Worm (Caenorhabditis elegans) whole organism, L4 larva: ENCODE measurements around the gene fbxb-9.

Source experiments
- F37D6.2 ChIP-seq: sonication (generic microtip); optimal IDR thresholded peaks from 2 replicates; lab custom pipeline; 2016; ENCODE audit warnings: mild to moderate bottlenecking, missing genetic modification characterization, missing compliant biosample characterization
- T26A8.4 ChIP-seq: fragments of 200-800 bp; sonication (Bioruptor generic); IDR thresholded peaks from 2 replicates; pipeline ENCODE4 v1.3.6; 2022; ENCODE audit warnings: missing genetic modification characterization, missing compliant biosample characterization
- Y105C5A.15 ChIP-seq: fragments of 200-800 bp; sonication (Bioruptor generic); IDR thresholded peaks from 2 replicates; pipeline ENCODE4 v1.3.6; 2022; ENCODE audit warnings: missing genetic modification characterization, missing compliant biosample characterization
- ZK337.2 ChIP-seq: fragments of 200-800 bp; sonication (Bioruptor generic); IDR thresholded peaks from 2 replicates; pipeline ENCODE4 v1.3.6; 2022; ENCODE audit warnings: missing genetic modification reagents, missing genetic modification characterization, missing compliant biosample characterization
- aha-1 ChIP-seq: fragments of 150-350 bp; peaks from one replicate; lab custom pipeline; 2014; ENCODE audit warnings: missing biosample characterization, missing genetic modification characterization
- ama-1 ChIP-seq: fragments of 150-350 bp; optimal IDR thresholded peaks from 2 replicates; lab custom pipeline; 2014; ENCODE audit warnings: inconsistent platforms, mixed read lengths
- attf-4 ChIP-seq: sonication (generic microtip); optimal IDR thresholded peaks from 3 replicates; lab custom pipeline; 2017; ENCODE audit warnings: missing biosample characterization, missing genetic modification characterization
- ceh-20 ChIP-seq: fragments of 200-800 bp; sonication (Bioruptor generic); IDR thresholded peaks from 2 replicates; pipeline ENCODE4 v1.3.6; 2022; ENCODE audit warnings: missing genetic modification reagents, missing genetic modification characterization, missing compliant biosample characterization
- ceh-28 ChIP-seq: fragments of 150-350 bp; optimal IDR thresholded peaks from 2 replicates; lab custom pipeline; 2014; ENCODE audit warnings: missing biosample characterization, missing genetic modification reagents, missing genetic modification characterization
- ceh-32 ChIP-seq: sonication (generic microtip); optimal IDR thresholded peaks from 2 replicates; lab custom pipeline; 2016; ENCODE audit warnings: mild to moderate bottlenecking, missing genetic modification characterization, missing compliant biosample characterization; ENCODE audit not compliant: poor library complexity
- ceh-62 ChIP-seq: sonication (generic microtip); optimal IDR thresholded peaks from 2 replicates; lab custom pipeline; 2017; ENCODE audit warnings: missing biosample characterization, missing genetic modification characterization
- ctbp-1 ChIP-seq: fragments of 200-800 bp; sonication (Bioruptor generic); IDR thresholded peaks from 2 replicates; pipeline ENCODE4 v1.3.6; 2022; ENCODE audit warnings: missing genetic modification reagents, missing genetic modification characterization, missing compliant biosample characterization
- daf-16 ChIP-seq, 3 experiments: sonication (generic microtip); optimal IDR thresholded peaks; 2 replicates each; lab custom pipeline; 2016 to 2017; ENCODE audit warnings: missing genetic modification characterization in 3 of 3, missing genetic modification reagents in 3 of 3, mild to moderate bottlenecking in 2 of 3, missing compliant biosample characterization in 2 of 3, missing biosample characterization in 1 of 3, moderate library complexity in 1 of 3
- dpl-1 ChIP-seq: fragments of 150-350 bp; optimal IDR thresholded peaks from 2 replicates; lab custom pipeline; 2014; ENCODE audit warnings: missing biosample characterization, missing genetic modification reagents, missing genetic modification characterization
- duxl-1 ChIP-seq: sonication (generic microtip); optimal IDR thresholded peaks from 2 replicates; lab custom pipeline; 2016; ENCODE audit warnings: mild to moderate bottlenecking, missing genetic modification characterization, moderate library complexity, missing compliant biosample characterization; ENCODE audit not compliant: poor library complexity
- egl-27 ChIP-seq: sonication (generic microtip); optimal IDR thresholded peaks from 3 replicates; lab custom pipeline; 2017; ENCODE audit warnings: missing biosample characterization, missing genetic modification reagents, missing genetic modification characterization
- hlh-11 ChIP-seq: fragments of 200-800 bp; sonication (Bioruptor generic); optimal IDR thresholded peaks from 2 replicates; lab custom pipeline; 2018; ENCODE audit warnings: mild to moderate bottlenecking, missing genetic modification characterization, missing compliant biosample characterization
- hmg-1.1 ChIP-seq: fragments of 200-800 bp; sonication (Bioruptor generic); IDR thresholded peaks from 2 replicates; pipeline ENCODE4 v1.3.6; 2022; ENCODE audit warnings: missing genetic modification reagents, missing genetic modification characterization, missing compliant biosample characterization
- lin-1 ChIP-seq: fragments of 200-800 bp; sonication (Bioruptor generic); IDR thresholded peaks from 2 replicates; pipeline ENCODE4 v1.3.6; 2022; ENCODE audit warnings: missing genetic modification reagents, missing genetic modification characterization, missing compliant biosample characterization
- lin-13 ChIP-seq: fragments of 150-350 bp; optimal IDR thresholded peaks from 2 replicates; lab custom pipeline; 2014; ENCODE audit warnings: missing biosample characterization, missing genetic modification reagents, missing genetic modification characterization
- lin-39 ChIP-seq: fragments of 150-350 bp; optimal IDR thresholded peaks from 2 replicates; lab custom pipeline; 2014; ENCODE audit warnings: missing biosample characterization, missing genetic modification reagents, missing genetic modification characterization
- lsy-2 ChIP-seq, 2 experiments: fragments of 150-350 bp in 1 of 2; sonication (generic microtip) in 1 of 2; optimal IDR thresholded peaks; 2 replicates each; lab custom pipeline; 2014 to 2017; ENCODE audit warnings: missing biosample characterization in 2 of 2, missing genetic modification characterization in 2 of 2
- madf-5 ChIP-seq, 2 experiments: fragments of 200-800 bp; sonication (Bioruptor generic); IDR thresholded peaks; 2 replicates each; pipeline ENCODE4 v1.3.6; 2022; ENCODE audit warnings: missing compliant biosample characterization in 2 of 2, missing genetic modification characterization in 2 of 2
- madf-9 ChIP-seq: fragments of 200-800 bp; sonication (Bioruptor generic); conservative IDR thresholded peaks from 2 replicates; pipeline ENCODE4 v1.3.6; 2022; ENCODE audit warnings: missing genetic modification reagents, missing genetic modification characterization, missing compliant biosample characterization
- mep-1 ChIP-seq: fragments of 150-350 bp; sonication (generic microtip); optimal IDR thresholded peaks from 3 replicates; lab custom pipeline; 2014; ENCODE audit warnings: missing biosample characterization, missing genetic modification characterization
- mes-2 ChIP-seq: sonication (generic microtip); optimal IDR thresholded peaks from 2 replicates; lab custom pipeline; 2016; ENCODE audit warnings: missing genotype, mild to moderate bottlenecking, missing genetic modification characterization, missing compliant biosample characterization; ENCODE audit not compliant: poor library complexity, severe bottlenecking
- mxl-2 ChIP-seq: fragments of 200-800 bp; sonication (Bioruptor generic); conservative IDR thresholded peaks from 2 replicates; pipeline ENCODE4 v1.3.6; 2022; ENCODE audit warnings: missing genetic modification reagents, missing genetic modification characterization, missing compliant biosample characterization
- mxl-3 ChIP-seq: fragments of 200-800 bp; sonication (Bioruptor generic); optimal IDR thresholded peaks from 2 replicates; lab custom pipeline; 2018; ENCODE audit warnings: mild to moderate bottlenecking, missing genetic modification characterization, missing compliant biosample characterization
- nhr-11 ChIP-seq: fragments of 150-350 bp; optimal IDR thresholded peaks from 2 replicates; lab custom pipeline; 2014; ENCODE audit warnings: missing biosample characterization, missing genetic modification characterization
- nhr-237 ChIP-seq: sonication (generic microtip); optimal IDR thresholded peaks from 2 replicates; lab custom pipeline; 2017; ENCODE audit warnings: missing biosample characterization, missing genetic modification characterization
- nhr-25 ChIP-seq: sonication (generic microtip); optimal IDR thresholded peaks from 2 replicates; lab custom pipeline; 2017; ENCODE audit warnings: missing genetic modification characterization, mild to moderate bottlenecking, missing compliant biosample characterization, antibody characterized with exemption, moderate library complexity, borderline replicate concordance; ENCODE audit not compliant: insufficient read depth
- nhr-28 ChIP-seq: fragments of 150-350 bp; optimal IDR thresholded peaks from 2 replicates; lab custom pipeline; 2014; ENCODE audit warnings: missing biosample characterization, missing genetic modification characterization
- nhr-6 ChIP-seq: fragments of 150-350 bp; optimal IDR thresholded peaks from 2 replicates; lab custom pipeline; 2014; ENCODE audit warnings: missing biosample characterization, missing genetic modification characterization
- nhr-76 ChIP-seq: fragments of 150-350 bp; optimal IDR thresholded peaks from 2 replicates; lab custom pipeline; 2014; ENCODE audit warnings: missing biosample characterization, missing genetic modification characterization
- rbr-2 ChIP-seq: sonication (generic microtip); optimal IDR thresholded peaks from 2 replicates; lab custom pipeline; 2016; ENCODE audit warnings: missing genotype, missing genetic modification characterization, missing compliant biosample characterization
- saeg-2 ChIP-seq: fragments of 200-800 bp; sonication (Bioruptor generic); IDR thresholded peaks from 2 replicates; pipeline ENCODE4 v1.3.6; 2022; ENCODE audit warnings: missing genetic modification reagents, missing genetic modification characterization, missing compliant biosample characterization
- sdz-12 ChIP-seq: fragments of 200-800 bp; sonication (Bioruptor generic); optimal IDR thresholded peaks from 2 replicates; lab custom pipeline; 2018; ENCODE audit warnings: mild to moderate bottlenecking, missing genetic modification characterization, missing compliant biosample characterization
- set-16 ChIP-seq: fragments of 200-800 bp; sonication (Bioruptor generic); IDR thresholded peaks from 2 replicates; pipeline ENCODE4 v1.3.6; 2022; ENCODE audit warnings: missing genetic modification reagents, missing genetic modification characterization, missing compliant biosample characterization
- spr-1 ChIP-seq: sonication (generic microtip); optimal IDR thresholded peaks from 2 replicates; lab custom pipeline; 2016; ENCODE audit warnings: mild to moderate bottlenecking, missing genetic modification characterization, missing compliant biosample characterization
- spr-3 ChIP-seq: fragments of 200-800 bp; sonication (Bioruptor generic); optimal IDR thresholded peaks from 2 replicates; lab custom pipeline; 2018; ENCODE audit warnings: mild to moderate bottlenecking, missing genetic modification characterization, missing compliant biosample characterization
- tag-97 ChIP-seq: fragments of 200-800 bp; sonication (Bioruptor generic); IDR thresholded peaks from 2 replicates; pipeline ENCODE4 v1.3.6; 2022; ENCODE audit warnings: missing genetic modification characterization, missing compliant biosample characterization
- unc-39 ChIP-seq: sonication (generic microtip); optimal IDR thresholded peaks from 2 replicates; lab custom pipeline; 2017; ENCODE audit warnings: missing biosample characterization, missing genetic modification characterization
- unc-62 ChIP-seq, 3 experiments: fragments of 150-350 bp in 1 of 3; sonication (generic microtip); optimal IDR thresholded peaks in 2 of 3; peaks in 1 of 3; 1 replicate in 1 of 3; 2 replicates in 2 of 3; lab custom pipeline; 2014 to 2017; ENCODE audit warnings: missing biosample characterization in 3 of 3, missing genetic modification characterization in 3 of 3, missing genetic modification reagents in 3 of 3, missing genotype in 1 of 3
- zfp-3 ChIP-seq: fragments of 200-800 bp; sonication (Bioruptor generic); conservative IDR thresholded peaks from 2 replicates; pipeline ENCODE4 v1.3.6; 2022; ENCODE audit warnings: missing genetic modification reagents, missing genetic modification characterization, missing compliant biosample characterization
- zip-2 ChIP-seq: fragments of 150-350 bp; optimal IDR thresholded peaks from 2 replicates; lab custom pipeline; 2014; ENCODE audit warnings: missing biosample characterization, missing genetic modification characterization
- ztf-7 ChIP-seq: fragments of 150-350 bp; optimal IDR thresholded peaks from 2 replicates; lab custom pipeline; 2014; ENCODE audit warnings: missing biosample characterization, missing genetic modification characterization

The fbxb-9 gene

DNA sequence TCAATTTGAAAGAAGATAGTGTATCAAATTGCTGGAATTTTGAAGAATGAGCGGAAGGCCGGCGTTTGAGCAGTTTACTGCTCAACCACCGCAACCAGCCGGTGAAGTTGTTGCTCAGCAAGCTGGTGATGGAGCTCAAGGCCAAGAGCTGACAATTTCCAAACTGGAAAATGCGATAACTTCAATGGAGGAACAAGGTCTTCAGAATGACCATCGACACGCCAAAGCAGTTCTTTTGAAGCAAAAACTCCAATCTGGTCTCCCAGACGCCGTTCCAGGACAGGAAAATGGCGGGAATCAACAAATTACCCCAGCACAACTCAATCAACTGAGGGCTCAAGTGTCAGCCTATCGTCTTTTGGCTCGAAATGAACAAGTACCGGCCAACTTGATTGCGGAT lies 36.3 kb downstream of the fbxb-9 start:
- TF ChIP-seq set-16 (GFP tag; lab: Robert Waterston, UW): 0 out of 2 replicates have a peak, but pooled peaks have one; percentile 6
- no peak for TF ChIP-seq lin-1
- TF ChIP-seq unc-62 (GFP tag; optimal IDR thresholded peaks at IDR 0.05 in 1 of 2; lab: Kevin White, UChicago): peak in 1 of 2 experiments; percentile 92
- no peak for TF ChIP-seq unc-62 (tag; optimal IDR thresholded peaks at IDR 0.05; lab: Kevin White, UChicago)

ce11 chrIV:11126004-11126027 lies 36.5 kb downstream of the fbxb-9 start, which contains the start of gene swsn-4:
Gene swsn-4 (plus strand): TSS chrIV:11126024.
- TF ChIP-seq ztf-7 (tag; lab: Kevin White, UChicago) (no peak), ceh-32 (tag; lab: Kevin White, UChicago) (no peak), unc-39 (tag; lab: Kevin White, UChicago) (no peak), nhr-6 (tag; lab: Kevin White, UChicago) (no peak), daf-16 (GFP tag; optimal IDR thresholded peaks at IDR 0.05; lab: Kevin White, UChicago) (no peak), daf-16 (tag; optimal IDR thresholded peaks at IDR 0.05; lab: Kevin White, UChicago) (no peak), ceh-20 (no peak), mxl-3 (no peak), mep-1 (tag; lab: Kevin White, UChicago) (no peak), sdz-12 (GFP tag; lab: Kevin White, UChicago) (no peak), ama-1 (lab: Kevin White, UChicago) (no peak), set-16 (GFP tag; lab: Robert Waterston, UW) (no peak)

DNA sequence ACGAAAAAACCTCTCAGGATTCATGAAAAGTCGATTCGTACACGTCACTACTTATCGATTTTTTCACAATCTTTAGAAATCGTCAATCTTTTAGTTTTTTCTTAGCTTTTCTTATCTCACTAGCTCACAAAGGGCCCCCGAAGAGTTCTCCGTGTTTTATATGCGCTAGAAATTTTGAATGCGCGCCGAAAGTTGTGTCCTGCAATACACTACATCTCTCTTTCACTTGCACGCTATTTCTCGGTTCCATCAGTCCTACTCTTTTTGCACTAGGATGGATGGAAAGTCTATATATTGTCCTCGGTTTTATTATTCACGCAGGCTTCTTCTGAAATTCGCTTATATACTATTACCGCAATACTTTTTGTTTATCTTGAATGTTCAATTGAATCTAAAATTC lies 36.7 kb downstream of the fbxb-9 start:
- TF ChIP-seq unc-62 (GFP tag; optimal IDR thresholded peaks at IDR 0.05 in 1 of 2; lab: Kevin White, UChicago): peak in 1 of 2 experiments; percentile 33
- no peak for TF ChIP-seq unc-62 (tag; optimal IDR thresholded peaks at IDR 0.05; lab: Kevin White, UChicago)
- TF ChIP-seq F37D6.2 (tag; lab: Kevin White, UChicago): no peak
- peak; percentile 73 for TF ChIP-seq dpl-1
- TF ChIP-seq duxl-1 (tag; lab: Kevin White, UChicago): no peak
- no peak for TF ChIP-seq zfp-3 (GFP tag; lab: Robert Waterston, UW)
- no peak for TF ChIP-seq ctbp-1
- TF ChIP-seq nhr-28 (tag; lab: Kevin White, UChicago): peak; percentile 15
- no peak for TF ChIP-seq nhr-76 (tag; lab: Kevin White, UChicago)
- no peak for TF ChIP-seq ceh-28 (tag; lab: Kevin White, UChicago)
- no peak for TF ChIP-seq madf-5 (GFP tag; IDR thresholded peaks at IDR 0.05; lab: Robert Waterston, UW)

- TF ChIP-seq rbr-2 (tag; lab: Kevin White, UChicago) (peak; percentile 12), hlh-11 (tag; lab: Kevin White, UChicago) (peak; percentile 39), aha-1 (peak; percentile 74), saeg-2 (GFP tag; lab: Robert Waterston, UW) (no peak), ceh-20 (no peak), mxl-2 (no peak), nhr-11 (tag; lab: Kevin White, UChicago) (no peak), T26A8.4 (no peak), egl-27 (no peak), dpl-1 (no peak), ctbp-1 (no peak), madf-9 (no peak), ZK337.2 (no peak), spr-1 (tag; lab: Kevin White, UChicago) (no peak), mxl-3 (peak; percentile 32), spr-3 (GFP tag; lab: Kevin White, UChicago) (no peak), zfp-3 (GFP tag; lab: Robert Waterston, UW) (no peak), Y105C5A.15 (GFP tag; lab: Robert Waterston, UW) (no peak), nhr-237 (no peak), sdz-12 (GFP tag; lab: Kevin White, UChicago) (no peak), attf-4 (tag; lab: Kevin White, UChicago) (no peak), hmg-1.1 (peak; percentile 67), ceh-62 (no peak), lsy-2 (tag; optimal IDR thresholded peaks at IDR 0.05; lab: Kevin White, UChicago) (peak in 1 of 2 experiments; percentile 70), lin-13 (GFP tag; lab: Kevin White, UChicago) (no peak), mep-1 (tag; lab: Kevin White, UChicago) (peak; percentile 46), zip-2 (no peak), nhr-25 (tag; lab: Kevin White, UChicago) (no peak), lin-39 (tag; lab: Kevin White, UChicago) (no peak), tag-97 (GFP tag; lab: Robert Waterston, UW) (no peak), mes-2 (peak; percentile 66)
These were observed 37.2 kb downstream of the fbxb-9 start for ce11 chrIV:11125200-11125599.
